Worm (Caenorhabditis elegans) whole organism, L4 larva: ENCODE measurements around the gene F14D2.8.

ENCODE experiments used
- ama-1 ChIP-seq: fragments of 150-350 bp; optimal IDR thresholded peaks from 2 replicates; lab custom pipeline; 2014; ENCODE audit warnings: inconsistent platforms, mixed read lengths
- fos-1 ChIP-seq: fragments of 150-350 bp; optimal IDR thresholded peaks from 2 replicates; lab custom pipeline; 2014; ENCODE audit warnings: missing biosample characterization, missing genetic modification characterization
- lin-39 ChIP-seq: fragments of 150-350 bp; optimal IDR thresholded peaks from 2 replicates; lab custom pipeline; 2014; ENCODE audit warnings: missing biosample characterization, missing genetic modification reagents, missing genetic modification characterization
- nhr-237 ChIP-seq: sonication (generic microtip); optimal IDR thresholded peaks from 2 replicates; lab custom pipeline; 2017; ENCODE audit warnings: missing biosample characterization, missing genetic modification characterization
- nhr-6 ChIP-seq: fragments of 150-350 bp; optimal IDR thresholded peaks from 2 replicates; lab custom pipeline; 2014; ENCODE audit warnings: missing biosample characterization, missing genetic modification characterization
- zag-1 ChIP-seq: fragments of 150-350 bp; optimal IDR thresholded peaks from 2 replicates; lab custom pipeline; 2014; ENCODE audit warnings: missing biosample characterization, missing genetic modification characterization

- no peak for TF ChIP-seq nhr-237 (tag; lab: Kevin White, UChicago)
- no peak for TF ChIP-seq lin-39
- TF ChIP-seq fos-1, result no peak
- TF ChIP-seq ama-1 (lab: Kevin White, UChicago), result no peak
- TF ChIP-seq zag-1 (tag; lab: Kevin White, UChicago), result no peak
- TF ChIP-seq nhr-6 (tag; lab: Kevin White, UChicago), result no peak
These were observed 30.8 kb downstream of the F14D2.8 start for ce11 chrII:3318839-3319238.
